Fruit fly (Drosophila melanogaster) whole organism, embryonic: ENCODE data around the gene Mcad.

Experiments used
- Ada2b ChIP-seq: fragments of 200-800 bp; sonication (Bioruptor generic); IDR thresholded peaks from 2 replicates; pipeline ENCODE4 v1.3.6; 2022; ENCODE audit warnings: missing biosample characterization, missing genetic modification characterization
- B-H2 ChIP-seq: fragments of 200-800 bp; sonication (Bioruptor generic); optimal IDR thresholded peaks from 2 replicates; lab custom pipeline; 2018; ENCODE audit warnings: missing biosample characterization, mild to moderate bottlenecking, missing genetic modification characterization
- Bteb2 ChIP-seq: fragments of 200-800 bp; sonication (Bioruptor generic); optimal IDR thresholded peaks from 2 replicates; lab custom pipeline; 2016; ENCODE audit warnings: missing biosample characterization, missing genetic modification characterization
- CG10366 ChIP-seq: fragments of 200-800 bp; sonication (Bioruptor generic); IDR thresholded peaks from 2 replicates; pipeline ENCODE4 v1.3.6; 2022; ENCODE audit warnings: missing biosample characterization, missing genetic modification characterization
- CG14667 ChIP-seq: fragments of 200-800 bp; sonication (Bioruptor generic); IDR thresholded peaks from 2 replicates; pipeline ENCODE4 v1.3.6; 2022; ENCODE audit warnings: missing biosample characterization, missing genetic modification characterization
- CG15073 ChIP-seq: fragments of 200-800 bp; sonication (Bioruptor generic); optimal IDR thresholded peaks from 2 replicates; lab custom pipeline; 2016; ENCODE audit warnings: missing biosample characterization, missing genetic modification characterization
- CG16863 ChIP-seq: fragments of 200-800 bp; sonication (Bioruptor generic); optimal IDR thresholded peaks from 3 replicates; lab custom pipeline; 2016; ENCODE audit warnings: missing biosample characterization, missing genetic modification characterization
- CG18011 ChIP-seq: fragments of 200-800 bp; sonication (Bioruptor generic); optimal IDR thresholded peaks from 2 replicates; lab custom pipeline; 2017; ENCODE audit warnings: missing biosample characterization, missing genetic modification characterization, mild to moderate bottlenecking, moderate library complexity, missing genotype
- CG18599 ChIP-seq: fragments of 200-800 bp; sonication (Bioruptor generic); optimal IDR thresholded peaks from 3 replicates; lab custom pipeline; 2017; ENCODE audit warnings: missing biosample characterization, missing genetic modification characterization, mild to moderate bottlenecking, moderate library complexity, missing genetic modification reagents
- CG18619 ChIP-seq: fragments of 200-800 bp; sonication (Bioruptor generic); optimal IDR thresholded peaks from 3 replicates; lab custom pipeline; 2017; ENCODE audit warnings: missing biosample characterization, mild to moderate bottlenecking, missing genetic modification characterization
- CG32532 ChIP-seq: fragments of 200-800 bp; sonication (Bioruptor generic); IDR thresholded peaks from 2 replicates; pipeline ENCODE4 v1.3.6; 2022; ENCODE audit warnings: missing biosample characterization, missing genetic modification characterization
- CG34224 ChIP-seq: fragments of 200-800 bp; sonication (Bioruptor generic); IDR thresholded peaks from 3 replicates; pipeline ENCODE4 v1.3.6; 2022; ENCODE audit warnings: missing biosample characterization, missing genetic modification characterization; ENCODE audit not compliant: partially characterized antibody
- CG34376 ChIP-seq: fragments of 200-800 bp; sonication (Bioruptor generic); optimal IDR thresholded peaks from 2 replicates; lab custom pipeline; 2018; ENCODE audit warnings: missing biosample characterization, mild to moderate bottlenecking, missing genetic modification characterization
- CG3847 ChIP-seq: fragments of 200-800 bp; sonication (Bioruptor generic); IDR thresholded peaks from 2 replicates; pipeline ENCODE4 v1.3.6; 2022; ENCODE audit warnings: missing biosample characterization, missing genetic modification characterization
- CG5180 ChIP-seq: fragments of 200-800 bp; sonication (Bioruptor generic); optimal IDR thresholded peaks from 3 replicates; lab custom pipeline; 2017; ENCODE audit warnings: missing biosample characterization, missing genetic modification characterization, mild to moderate bottlenecking, moderate library complexity, missing genetic modification reagents
- CG6689 ChIP-seq: fragments of 200-800 bp; sonication (Bioruptor generic); IDR thresholded peaks from 2 replicates; pipeline ENCODE4 v1.3.6; 2022; ENCODE audit warnings: missing biosample characterization, missing genetic modification characterization
- CG8089 ChIP-seq: fragments of 200-800 bp; sonication (Bioruptor generic); optimal IDR thresholded peaks from 3 replicates; lab custom pipeline; 2016; ENCODE audit warnings: missing biosample characterization, missing genetic modification characterization
- CG9437 ChIP-seq: fragments of 200-800 bp; sonication (Bioruptor generic); optimal IDR thresholded peaks from 2 replicates; lab custom pipeline; 2018; ENCODE audit warnings: missing biosample characterization, mild to moderate bottlenecking, missing genetic modification characterization
- Dbx ChIP-seq: fragments of 200-800 bp; sonication (Bioruptor generic); IDR thresholded peaks from 3 replicates; pipeline ENCODE4 v1.3.6; 2022; ENCODE audit warnings: missing biosample characterization, missing genetic modification characterization
- HLH54F ChIP-seq: fragments of 200-800 bp; sonication (Bioruptor generic); optimal IDR thresholded peaks from 3 replicates; lab custom pipeline; 2016; ENCODE audit warnings: missing biosample characterization, missing genetic modification characterization
- Hmr ChIP-seq: fragments of 200-800 bp; sonication (Bioruptor generic); optimal IDR thresholded peaks from 3 replicates; lab custom pipeline; 2017; ENCODE audit warnings: mild to moderate bottlenecking, missing biosample characterization, missing genetic modification reagents, missing genetic modification characterization
- MBD-R2 ChIP-seq: fragments of 200-800 bp; sonication (Bioruptor generic); IDR thresholded peaks from 2 replicates; pipeline ENCODE4 v1.3.6; 2022; ENCODE audit warnings: missing biosample characterization, missing genetic modification characterization
- Med ChIP-seq: fragments of 200-800 bp; sonication (Bioruptor generic); peaks from one replicate; lab custom pipeline; 2016; ENCODE audit warnings: missing biosample characterization, missing genetic modification characterization, mild to moderate bottlenecking, inconsistent platforms, moderate library complexity
- Myb ChIP-seq: fragments of 200-800 bp; sonication (Bioruptor generic); optimal IDR thresholded peaks from 2 replicates; lab custom pipeline; 2016; ENCODE audit warnings: missing biosample characterization, missing genetic modification characterization
- NFAT ChIP-seq: fragments of 200-800 bp; sonication (Bioruptor generic); IDR thresholded peaks from 2 replicates; pipeline ENCODE4 v1.3.6; 2022; ENCODE audit warnings: missing biosample characterization, missing genetic modification characterization
- Opbp ChIP-seq: fragments of 200-800 bp; sonication (Bioruptor generic); IDR thresholded peaks from 3 replicates; pipeline ENCODE4 v1.3.6; 2022; ENCODE audit warnings: missing biosample characterization, missing genetic modification characterization; ENCODE audit not compliant: partially characterized antibody
- TFAM ChIP-seq: fragments of 200-800 bp; sonication (Bioruptor generic); optimal IDR thresholded peaks from 2 replicates; lab custom pipeline; 2017; ENCODE audit warnings: missing biosample characterization, missing genetic modification characterization, inconsistent platforms
- bcd ChIP-seq: fragments of 200-800 bp; sonication (Bioruptor generic); optimal IDR thresholded peaks from 2 replicates; lab custom pipeline; 2017; ENCODE audit warnings: missing biosample characterization, mild to moderate bottlenecking, missing genetic modification characterization
- bsh ChIP-seq, 2 experiments: fragments of 200-800 bp; sonication (Bioruptor generic); optimal IDR thresholded peaks; 2 replicates each; lab custom pipeline; 2017 to 2018; ENCODE audit warnings: mild to moderate bottlenecking in 2 of 2, missing biosample characterization in 2 of 2, missing genetic modification characterization in 2 of 2, moderate library complexity in 1 of 2
- caup ChIP-seq: fragments of 200-800 bp; sonication (Bioruptor generic); optimal IDR thresholded peaks from 3 replicates; lab custom pipeline; 2017; ENCODE audit warnings: missing biosample characterization, mild to moderate bottlenecking, missing genetic modification characterization, moderate library complexity; ENCODE audit not compliant: severe bottlenecking
- dm ChIP-seq: fragments of 200-800 bp; sonication (Bioruptor generic); optimal IDR thresholded peaks from 3 replicates; lab custom pipeline; 2016; ENCODE audit warnings: missing biosample characterization, missing genetic modification characterization
- fd102C ChIP-seq: fragments of 200-800 bp; sonication (Bioruptor generic); optimal IDR thresholded peaks from 2 replicates; lab custom pipeline; 2018; ENCODE audit warnings: missing biosample characterization, mild to moderate bottlenecking, missing genetic modification characterization, moderate library complexity
- hb ChIP-seq: fragments of 200-800 bp; sonication (Bioruptor generic); IDR thresholded peaks from 3 replicates; pipeline ENCODE4 v1.3.6; 2022; ENCODE audit warnings: missing biosample characterization, missing genetic modification characterization; ENCODE audit not compliant: partially characterized antibody
- insv ChIP-seq, 2 experiments: fragments of 200-800 bp; sonication (Bioruptor generic); optimal IDR thresholded peaks; 3 replicates each; lab custom pipeline; 2016 to 2018; ENCODE audit warnings: missing biosample characterization in 2 of 2, missing genetic modification characterization in 2 of 2
- klu ChIP-seq: fragments of 200-800 bp; sonication (Bioruptor generic); IDR thresholded peaks from 2 replicates; pipeline ENCODE4 v1.3.6; 2022; ENCODE audit warnings: missing biosample characterization, missing genetic modification characterization
- lab ChIP-seq: fragments of 200-800 bp; sonication (Bioruptor generic); optimal IDR thresholded peaks from 3 replicates; lab custom pipeline; 2017; ENCODE audit warnings: missing biosample characterization, missing genetic modification characterization, mild to moderate bottlenecking, moderate library complexity, missing genetic modification reagents
- lbe ChIP-seq: fragments of 200-800 bp; sonication (Bioruptor generic); optimal IDR thresholded peaks from 2 replicates; lab custom pipeline; 2016; ENCODE audit warnings: missing biosample characterization, mild to moderate bottlenecking, missing genetic modification characterization
- luna ChIP-seq: fragments of 200-800 bp; sonication (Bioruptor generic); optimal IDR thresholded peaks from 2 replicates; lab custom pipeline; 2016; ENCODE audit warnings: missing biosample characterization, missing genetic modification characterization
- sens ChIP-seq: fragments of 200-800 bp; sonication (Bioruptor generic); peaks from one replicate; lab custom pipeline; 2016; ENCODE audit warnings: missing biosample characterization, missing genetic modification characterization
- shn ChIP-seq: fragments of 200-800 bp; sonication (Bioruptor generic); optimal IDR thresholded peaks from 3 replicates; lab custom pipeline; 2016; ENCODE audit warnings: missing biosample characterization, missing genetic modification characterization
- sna ChIP-seq: fragments of 200-800 bp; sonication (Bioruptor generic); IDR thresholded peaks from 2 replicates; pipeline ENCODE4 v1.3.6; 2022; ENCODE audit warnings: missing biosample characterization, missing genetic modification characterization; ENCODE audit not compliant: partially characterized antibody
- sqz ChIP-seq: fragments of 200-800 bp; sonication (Bioruptor generic); optimal IDR thresholded peaks from 3 replicates; lab custom pipeline; 2018; ENCODE audit warnings: missing biosample characterization, mild to moderate bottlenecking, missing genetic modification characterization
- tio ChIP-seq: fragments of 200-800 bp; sonication (Bioruptor generic); optimal IDR thresholded peaks from 2 replicates; lab custom pipeline; 2017; ENCODE audit warnings: missing biosample characterization, missing genetic modification characterization, inconsistent platforms
- tna ChIP-seq: fragments of 200-800 bp; sonication (Bioruptor generic); IDR thresholded peaks from 2 replicates; pipeline ENCODE4 v1.3.6; 2022; ENCODE audit warnings: missing biosample characterization, missing genetic modification characterization; ENCODE audit not compliant: partially characterized antibody
- z ChIP-seq: fragments of 200-800 bp; sonication (Bioruptor generic); IDR thresholded peaks from 3 replicates; pipeline ENCODE4 v1.3.6; 2022; ENCODE audit warnings: missing biosample characterization, missing genetic modification characterization
- zfh1 ChIP-seq: fragments of 200-800 bp; sonication (Bioruptor generic); IDR thresholded peaks from 3 replicates; pipeline ENCODE4 v1.3.6; 2022; ENCODE audit warnings: missing biosample characterization, missing genetic modification characterization
- zfh2 ChIP-seq: fragments of 200-800 bp; sonication (Bioruptor generic); optimal IDR thresholded peaks from 2 replicates; lab custom pipeline; 2016; ENCODE audit warnings: missing biosample characterization, missing genetic modification characterization

Gene Mcad

dm6 chr3L:7759835-7760780 is 41.0 kb downstream of the Mcad start, which contains the start of gene Hn:
Gene Hn, plus strand, starts transcription at chr3L:7760453.
- TF ChIP-seq dm (GFP tag; lab: Kevin White, UChicago) (no peak), CG18599 (peak; percentile 14), CG18619 (GFP tag; lab: Kevin White, UChicago) (no peak), CG6689 (GFP tag; lab: Robert Waterston, UW) (no peak), tio (no peak), CG9437 (GFP tag; lab: Kevin White, UChicago) (no peak), insv (GFP tag; optimal IDR thresholded peaks at IDR 0.05; lab: Kevin White, UChicago) (no peak), CG10366 (peak; percentile 20; the same call in 1 of the 2 replicates), caup (GFP tag; lab: Kevin White, UChicago) (peak; percentile 4), CG34224 (GFP tag; lab: Robert Waterston, UW) (peak; percentile 20; the same call in 1 of the 3 replicates), Bteb2 (GFP tag; lab: Kevin White, UChicago) (peak; percentile 2), CG14667 (GFP tag; lab: Robert Waterston, UW) (no peak), CG3847 (GFP tag; lab: Robert Waterston, UW) (no peak; the same call in 1 of the 2 replicates), fd102C (no peak), shn (no peak), hb (no peak), z (GFP tag; lab: Robert Waterston, UW) (no peak), Hmr (GFP tag; lab: Kevin White, UChicago) (peak; percentile 26), HLH54F (peak; percentile 19), Med (GFP tag; lab: Kevin White, UChicago) (peak; percentile 83), klu (GFP tag; lab: Robert Waterston, UW) (0 out of 2 replicates have a peak, but pooled peaks have one; percentile 21), luna (peak; percentile 12), Opbp (GFP tag; lab: Robert Waterston, UW) (no peak), CG32532 (GFP tag; lab: Robert Waterston, UW) (peak; percentile 64; the same call in 1 of the 2 replicates), lbe (GFP tag; lab: Kevin White, UChicago) (no peak), sens (GFP tag; lab: Kevin White, UChicago) (peak; percentile 76), Ada2b (0 out of 2 replicates have a peak, but pooled peaks have one; percentile 8), Myb (GFP tag; lab: Kevin White, UChicago) (peak; percentile 18), CG16863 (no peak), zfh2 (GFP tag; lab: Kevin White, UChicago) (peak; percentile 4), CG5180 (GFP tag; lab: Kevin White, UChicago) (no peak), sna (GFP tag; lab: Robert Waterston, UW) (no peak), bsh (GFP tag; optimal IDR thresholded peaks at IDR 0.05; lab: Kevin White, UChicago) (no peak), CG18011 (GFP tag; lab: Kevin White, UChicago) (no peak), CG34376 (GFP tag; lab: Kevin White, UChicago) (peak; percentile 86), TFAM (no peak), MBD-R2 (GFP tag; lab: Robert Waterston, UW) (0 out of 2 replicates have a peak, but pooled peaks have one; percentile 17), B-H2 (no peak), bcd (peak; percentile 23), CG8089 (no peak), lab (GFP tag; lab: Kevin White, UChicago) (peak; percentile 19), Dbx (GFP tag; lab: Robert Waterston, UW) (0 out of 3 replicates have a peak, but pooled peaks have one; percentile 32), NFAT (GFP tag; lab: Robert Waterston, UW) (0 out of 2 replicates have a peak, but pooled peaks have one; percentile 45), tna (no peak), CG15073 (GFP tag; lab: Kevin White, UChicago) (no peak), zfh1 (GFP tag; lab: Robert Waterston, UW) (no peak), sqz (GFP tag; lab: Kevin White, UChicago) (no peak)
